Worm (Caenorhabditis elegans): ENCODE measurements around the gene npr-26.
A peak's percentile ranks its signal among the peaks of the same experiment; 100 is the strongest.

Gene npr-26

DNA sequence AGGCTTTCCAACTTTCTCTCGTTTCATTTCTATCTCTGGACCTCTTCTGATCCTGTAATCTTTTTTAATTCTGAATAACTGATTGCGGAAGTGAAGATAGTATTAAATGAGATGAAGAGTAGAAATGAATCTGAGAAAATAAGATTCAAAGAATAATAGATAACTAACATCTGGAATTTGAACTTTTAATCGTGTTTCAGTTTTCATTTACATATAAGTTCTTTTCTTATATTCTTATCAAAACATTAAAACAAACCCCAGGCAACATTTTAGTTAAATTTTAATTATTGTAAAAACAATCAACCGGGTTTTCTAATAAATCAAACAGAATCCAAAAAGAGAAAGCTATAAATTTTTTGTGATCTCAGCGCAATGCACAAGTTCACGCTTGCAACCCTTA, 35.6 kb upstream of the npr-26 start:
- TF ChIP-seq zag-1 (tag; optimal IDR thresholded peaks at IDR 0.05) (no peak), mml-1 (tag; optimal IDR thresholded peaks at IDR 0.05) (no peak), elt-2 (tag; optimal IDR thresholded peaks at IDR 0.05) (no peak), nhr-11 (tag; optimal IDR thresholded peaks at IDR 0.05) (no peak), eor-1 (tag; optimal IDR thresholded peaks at IDR 0.05) (no peak), nhr-23 (tag; optimal IDR thresholded peaks at IDR 0.05) (no peak)

DNA sequence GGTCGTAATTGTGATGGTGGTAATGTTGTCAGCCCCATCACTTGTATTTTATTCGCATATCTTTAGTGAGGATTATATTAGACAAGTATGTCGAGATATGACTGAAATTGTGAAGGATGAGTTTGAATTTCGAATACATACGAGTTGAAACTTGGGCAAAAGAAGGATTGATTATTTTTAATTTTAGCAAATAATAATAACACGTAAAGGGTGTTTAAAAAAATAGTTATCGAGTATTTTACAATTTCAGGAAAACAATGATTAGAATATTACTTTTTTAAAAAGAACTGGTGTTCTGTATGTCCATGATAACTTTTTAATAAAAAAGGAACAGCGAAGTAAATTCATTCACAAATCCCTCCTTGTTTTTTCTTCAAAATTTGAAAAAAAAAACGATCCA, 32.8 kb upstream of the npr-26 start, which contains the start of gene F11E6.8:
Gene F11E6.8, minus strand, starts transcription at position 101 of the 400 bp plus-strand sequence.
- TF ChIP-seq pqm-1 (tag; optimal IDR thresholded peaks at IDR 0.05) (no peak), nhr-237 (tag; optimal IDR thresholded peaks at IDR 0.05) (no peak), egl-27 (tag; optimal IDR thresholded peaks at IDR 0.05) (no peak), fkh-10 (GFP tag; optimal IDR thresholded peaks at IDR 0.05) (no peak), unc-62 (GFP tag; optimal IDR thresholded peaks at IDR 0.05) (no peak), pha-4 (tag; optimal IDR thresholded peaks at IDR 0.05) (no peak), nhr-28 (tag; optimal IDR thresholded peaks at IDR 0.05) (no peak), nhr-67 (tag; optimal IDR thresholded peaks at IDR 0.05) (no peak), nhr-77 (tag; optimal IDR thresholded peaks at IDR 0.05) (no peak), zag-1 (tag; optimal IDR thresholded peaks at IDR 0.05) (no peak), ztf-11 (tag; optimal IDR thresholded peaks at IDR 0.05) (no peak), fkh-2 (tag; optimal IDR thresholded peaks at IDR 0.05) (no peak), nhr-11 (tag; optimal IDR thresholded peaks at IDR 0.05) (no peak), mml-1 (tag; optimal IDR thresholded peaks at IDR 0.05) (no peak)

DNA sequence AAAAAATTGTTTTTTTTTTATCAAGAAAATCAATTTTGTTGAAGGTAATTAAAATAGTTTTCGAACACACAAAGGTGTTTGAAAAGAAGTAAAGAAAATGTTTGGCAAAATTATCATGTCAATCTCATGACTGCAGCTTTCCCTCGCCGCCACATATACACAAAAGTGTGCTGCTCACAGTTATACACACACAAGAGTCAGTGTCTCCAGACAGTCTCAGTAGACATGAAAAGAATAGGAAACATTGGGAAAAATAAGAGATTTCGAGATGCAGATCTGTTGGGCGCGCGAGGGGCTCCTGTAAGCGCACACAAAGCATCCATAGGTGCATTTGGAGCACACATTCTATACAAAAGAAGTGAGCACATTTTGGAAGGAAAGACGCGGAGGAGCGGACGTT, 30.7 kb upstream of the npr-26 start:
- TF ChIP-seq mml-1 (tag; optimal IDR thresholded peaks at IDR 0.05) (no peak), nhr-23 (tag; optimal IDR thresholded peaks at IDR 0.05) (no peak), egl-5 (tag; optimal IDR thresholded peaks at IDR 0.05) (no peak), pha-4 (tag; optimal IDR thresholded peaks at IDR 0.05) (peak; percentile 66), nhr-25 (tag; optimal IDR thresholded peaks at IDR 0.05) (no peak), unc-39 (tag; optimal IDR thresholded peaks at IDR 0.05) (no peak), unc-62 (GFP tag; optimal IDR thresholded peaks at IDR 0.05) (no peak)

DNA sequence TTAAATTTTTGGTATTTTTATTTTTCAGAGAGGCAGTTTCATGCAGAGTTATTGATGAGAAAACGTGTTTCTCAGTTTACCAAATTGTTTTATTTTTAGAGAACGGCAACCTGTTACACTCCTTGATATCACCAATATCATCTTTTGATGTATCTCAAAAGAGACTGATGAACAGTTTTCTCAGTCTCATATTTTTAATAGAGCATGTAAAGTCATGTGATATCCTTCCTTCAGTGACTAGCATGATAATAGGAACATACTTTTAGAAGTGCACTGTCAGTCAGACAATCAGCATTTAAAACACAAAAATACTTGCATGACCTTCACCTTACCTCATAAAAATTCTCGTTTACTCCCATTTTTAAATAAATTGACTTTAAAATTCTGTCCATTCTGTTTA, 24.9 kb upstream of the npr-26 start, which contains the start of gene F11E6.11:
Gene F11E6.11, plus strand, starts transcription at position 325 of the 400 bp plus-strand sequence.
- no peak for TF ChIP-seq nhr-28 (tag; optimal IDR thresholded peaks at IDR 0.05)
- TF ChIP-seq elt-1 (tag; optimal IDR thresholded peaks at IDR 0.05): no peak
- TF ChIP-seq elt-3 (tag; optimal IDR thresholded peaks at IDR 0.05): no peak
- no peak for TF ChIP-seq nfya-1 (tag; optimal IDR thresholded peaks at IDR 0.05; ENCODE audit: insufficient read depth)
- TF ChIP-seq lin-39 (tag; optimal IDR thresholded peaks at IDR 0.05): no peak
- no peak for TF ChIP-seq lin-15B (tag; optimal IDR thresholded peaks at IDR 0.05)
- no peak for TF ChIP-seq ceh-9 (tag; optimal IDR thresholded peaks at IDR 0.05)
- no peak for TF ChIP-seq nhr-67 (tag; optimal IDR thresholded peaks at IDR 0.05)
- TF ChIP-seq nhr-77 (tag; optimal IDR thresholded peaks at IDR 0.05): no peak
- TF ChIP-seq nhr-43 (tag; optimal IDR thresholded peaks at IDR 0.05; ENCODE audit: poor library complexity, severe bottlenecking): peak; percentile 36
- peak; percentile 6 for TF ChIP-seq pqm-1 (tag; optimal IDR thresholded peaks at IDR 0.05)
- TF ChIP-seq ZK546.5 (tag; optimal IDR thresholded peaks at IDR 0.05): no peak
- no peak for TF ChIP-seq ama-1 (optimal IDR thresholded peaks at IDR 0.05)
- TF ChIP-seq unc-39 (tag; optimal IDR thresholded peaks at IDR 0.05): no peak
- no peak for TF ChIP-seq snpc-4 (tag; optimal IDR thresholded peaks at IDR 0.05)
- no peak for TF ChIP-seq nhr-11 (tag; optimal IDR thresholded peaks at IDR 0.05)
- TF ChIP-seq fkh-2 (tag; optimal IDR thresholded peaks at IDR 0.05): no peak
- TF ChIP-seq nhr-237 (tag; optimal IDR thresholded peaks at IDR 0.05): no peak
- peak; percentile 15 for TF ChIP-seq nhr-23 (tag; optimal IDR thresholded peaks at IDR 0.05)
- TF ChIP-seq eor-1 (tag; optimal IDR thresholded peaks at IDR 0.05): no peak
- TF ChIP-seq fos-1 (tag; optimal IDR thresholded peaks at IDR 0.05): no peak
- TF ChIP-seq mml-1 (tag; optimal IDR thresholded peaks at IDR 0.05): no peak
- TF ChIP-seq nhr-25 (tag; optimal IDR thresholded peaks at IDR 0.05): peak; percentile 51

DNA sequence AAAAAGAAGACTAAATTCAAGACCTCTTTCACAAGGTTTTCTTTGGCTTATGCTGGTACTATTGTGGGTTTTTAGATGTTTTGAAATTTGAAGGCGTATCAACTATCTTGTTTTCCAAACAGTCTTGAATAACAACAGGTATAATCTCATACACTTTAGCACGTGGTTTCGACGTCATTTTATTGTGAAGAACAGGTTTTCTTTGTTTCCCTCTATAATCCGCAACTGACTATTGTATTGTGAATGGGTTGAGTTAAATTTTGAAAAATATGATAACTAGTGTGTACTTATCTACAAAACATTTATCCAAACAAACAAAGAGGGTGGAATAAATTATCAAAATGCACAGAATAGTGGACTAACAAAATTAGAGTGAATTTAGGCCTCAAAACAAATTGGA, 23.6 kb upstream of the npr-26 start:
- TF ChIP-seq nfya-1 (tag; optimal IDR thresholded peaks at IDR 0.05; ENCODE audit: insufficient read depth): no peak
- TF ChIP-seq pha-4 (tag; optimal IDR thresholded peaks at IDR 0.05): no peak
- no peak for TF ChIP-seq nhr-67 (tag; optimal IDR thresholded peaks at IDR 0.05)
- TF ChIP-seq elt-2 (tag; optimal IDR thresholded peaks at IDR 0.05): peak; percentile 25
- peak; percentile 6 for TF ChIP-seq nhr-43 (tag; optimal IDR thresholded peaks at IDR 0.05; ENCODE audit: poor library complexity, severe bottlenecking)
- no peak for TF ChIP-seq nhr-23 (tag; optimal IDR thresholded peaks at IDR 0.05)
- no peak for TF ChIP-seq nhr-12 (tag; optimal IDR thresholded peaks at IDR 0.05)
- TF ChIP-seq sea-2 (GFP tag; optimal IDR thresholded peaks at IDR 0.05): no peak
- no peak for TF ChIP-seq pqm-1 (tag; optimal IDR thresholded peaks at IDR 0.05)
- TF ChIP-seq egl-5 (tag; optimal IDR thresholded peaks at IDR 0.05): no peak
- no peak for TF ChIP-seq skn-1 (tag; optimal IDR thresholded peaks at IDR 0.05)
- no peak for TF ChIP-seq mml-1 (tag; optimal IDR thresholded peaks at IDR 0.05)
- peak; percentile 39 for TF ChIP-seq nhr-25 (tag; optimal IDR thresholded peaks at IDR 0.05)
- TF ChIP-seq fkh-10 (GFP tag; optimal IDR thresholded peaks at IDR 0.05): no peak
- no peak for TF ChIP-seq nhr-28 (tag; optimal IDR thresholded peaks at IDR 0.05)
- TF ChIP-seq nhr-77 (tag; optimal IDR thresholded peaks at IDR 0.05): no peak
- no peak for TF ChIP-seq nhr-237 (tag; optimal IDR thresholded peaks at IDR 0.05)
- TF ChIP-seq aly-2 (tag; optimal IDR thresholded peaks at IDR 0.05): no peak
- TF ChIP-seq mdl-1 (tag; optimal IDR thresholded peaks at IDR 0.05): no peak
- no peak for TF ChIP-seq ZK546.5 (tag; optimal IDR thresholded peaks at IDR 0.05)
- no peak for TF ChIP-seq snpc-4 (tag; optimal IDR thresholded peaks at IDR 0.05)
- no peak for TF ChIP-seq ztf-11 (tag; optimal IDR thresholded peaks at IDR 0.05)

All from whole organism, L3 larva.